Fruit fly (Drosophila melanogaster) whole organism, larva: ENCODE measurements around the gene CG9302.

Source experiments
- noc ChIP-seq: fragments of 200-800 bp; sonication (Bioruptor generic); optimal IDR thresholded peaks from 3 replicates; lab custom pipeline; 2019; ENCODE audit warnings: missing biosample characterization, mild to moderate bottlenecking, missing genetic modification characterization, moderate library complexity

Gene CG9302

dm6 chr2L:13378488-13378964, at the start of gene CG9302, which contains the start of gene beta'COP:
TSS of gene CG9302 (minus strand) at chr2L:13378538.
TSS of gene beta'COP (plus strand) at chr2L:13378902.
- TF ChIP-seq noc (tag; lab: Kevin White, UChicago), result peak; percentile 79

DNA sequence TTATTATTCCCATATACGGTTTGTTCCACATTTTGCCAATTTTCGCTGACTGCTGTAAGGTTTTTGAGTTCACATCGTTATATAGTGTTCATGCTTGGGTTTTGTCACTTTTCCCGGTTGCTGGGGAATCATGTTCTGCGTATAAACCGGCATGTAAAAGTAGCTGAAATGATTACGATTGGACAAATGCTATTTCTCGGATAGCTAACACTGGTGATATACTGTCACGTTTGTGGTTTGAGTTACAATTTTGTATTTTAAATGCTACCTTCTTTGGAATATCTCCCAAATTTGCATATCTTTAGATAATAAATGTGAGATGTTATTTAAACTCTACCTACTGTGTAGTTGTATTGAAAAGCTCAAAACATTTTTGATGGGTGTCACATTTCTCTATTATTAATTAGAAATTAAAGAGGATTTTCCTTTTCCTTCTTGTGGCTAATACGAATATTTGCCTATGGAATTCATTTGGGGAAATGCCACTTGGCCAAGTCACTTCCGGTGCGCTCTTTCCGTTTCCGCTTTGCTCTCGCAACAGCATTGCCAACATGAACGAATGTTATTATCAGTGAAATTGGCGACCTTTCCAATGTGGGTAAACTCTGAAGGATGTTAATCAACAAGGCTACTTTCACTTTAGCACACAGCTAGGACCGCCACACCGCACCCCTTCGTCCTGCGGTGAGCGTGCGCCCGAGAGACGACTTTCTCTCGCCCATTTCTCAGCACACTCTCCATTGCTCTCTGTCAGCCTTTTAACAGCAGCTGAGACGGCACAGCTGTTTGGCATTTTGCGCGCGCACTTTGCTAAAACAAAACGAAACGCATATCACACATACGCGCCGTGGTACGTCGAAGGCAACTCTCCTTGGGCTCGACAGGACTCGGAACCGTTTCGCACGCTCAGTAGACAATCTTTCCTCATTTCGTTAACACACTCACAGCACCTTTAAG, 36.5 kb upstream of the CG9302 start, which contains the start of the genes CG16956, CG42784 and CG43850:
Gene CG16956, minus strand, starts transcription at position 51 of the 957 bp plus-strand sequence.
Gene CG42784, plus strand, starts transcription at position 907 of the 957 bp plus-strand sequence.
Gene CG43850, plus strand, starts transcription at position 907 of the 957 bp plus-strand sequence.
- TF ChIP-seq noc (tag; lab: Kevin White, UChicago), result no peak

dm6 chr2L:13412219-13412618, 33.9 kb upstream of the CG9302 start, which contains the start of gene Flad2:
TSS of gene Flad2 (plus strand) at chr2L:13412519.
- no peak for TF ChIP-seq noc (tag; lab: Kevin White, UChicago)

DNA sequence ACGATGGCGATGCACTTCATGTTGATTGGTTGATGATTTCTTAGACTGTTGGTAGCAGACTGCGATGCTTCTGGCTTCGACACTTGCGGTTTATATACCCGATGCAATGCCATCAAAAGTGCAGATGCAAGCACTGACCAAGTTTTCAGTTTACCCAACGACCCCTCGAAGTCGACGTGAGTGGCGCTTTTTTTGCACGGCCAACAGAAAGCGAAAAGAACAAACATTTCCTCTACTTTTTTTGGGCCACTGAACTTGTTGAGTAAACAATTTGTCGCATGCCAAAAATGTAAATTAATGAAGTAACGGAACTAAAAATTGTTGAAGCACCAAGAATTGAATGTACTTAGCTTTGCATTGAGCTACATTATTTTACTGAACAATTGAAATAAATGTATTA, 33.2 kb upstream of the CG9302 start, which contains the start of gene Vm34Ca:
Gene Vm34Ca, minus strand, starts transcription at position 66 of the 400 bp plus-strand sequence.
- no peak for TF ChIP-seq noc (tag; lab: Kevin White, UChicago)

dm6 chr2L:13399565-13399964, 21.2 kb upstream of the CG9302 start:
- no peak for TF ChIP-seq noc (tag; lab: Kevin White, UChicago)

DNA sequence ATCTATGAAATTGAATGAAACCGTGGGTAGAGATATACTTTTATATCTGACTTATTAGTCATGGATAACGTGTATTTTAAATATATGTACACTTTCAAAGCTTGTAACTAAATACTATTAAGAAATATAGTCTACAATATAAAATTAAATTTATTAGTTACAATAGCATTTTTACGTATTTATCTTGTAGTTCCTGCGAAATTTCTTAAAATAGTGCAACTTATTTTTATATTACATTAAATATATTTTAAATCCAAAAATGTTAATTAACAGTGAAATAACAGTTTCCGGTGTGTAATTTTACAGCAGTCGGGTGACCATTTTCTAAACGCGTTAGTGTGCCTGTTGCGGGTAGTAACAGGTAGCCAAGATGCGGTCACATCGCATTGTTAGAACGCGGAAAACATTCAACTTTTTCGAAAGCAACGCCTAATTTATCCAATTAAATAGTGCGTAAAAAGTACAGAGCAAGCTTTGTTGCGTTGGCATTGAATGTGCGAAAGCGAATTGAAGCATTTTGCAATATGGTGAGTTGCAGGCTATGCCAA, 20.4 kb upstream of the CG9302 start, which contains the start of the genes CG10859 and CG7110:
Gene CG10859, minus strand, starts transcription at position 51 of the 548 bp plus-strand sequence.
Gene CG7110, plus strand, starts transcription at position 378 of the 548 bp plus-strand sequence.
- TF ChIP-seq noc (tag; lab: Kevin White, UChicago), result no peak

DNA sequence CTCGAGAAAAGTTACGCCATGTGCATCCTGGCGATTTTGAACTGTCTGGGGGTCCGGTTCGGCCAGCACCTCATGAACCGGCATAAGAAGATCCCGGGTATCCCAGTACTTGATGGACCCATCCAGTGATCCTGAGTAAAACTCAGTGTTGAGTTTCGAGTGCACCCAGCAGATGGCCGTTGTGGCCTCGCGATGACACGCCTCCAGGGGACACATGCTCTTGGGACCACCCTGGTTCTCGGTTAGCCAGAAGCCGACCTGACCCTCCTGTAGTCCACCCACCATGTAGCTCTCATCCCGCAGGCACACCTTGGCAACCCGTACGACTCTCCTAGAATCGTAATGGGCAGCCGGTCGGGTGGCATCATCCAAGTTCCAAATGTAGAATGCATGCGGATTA, 19.1 kb upstream of the CG9302 start:
- no peak for TF ChIP-seq noc (tag; lab: Kevin White, UChicago)

DNA sequence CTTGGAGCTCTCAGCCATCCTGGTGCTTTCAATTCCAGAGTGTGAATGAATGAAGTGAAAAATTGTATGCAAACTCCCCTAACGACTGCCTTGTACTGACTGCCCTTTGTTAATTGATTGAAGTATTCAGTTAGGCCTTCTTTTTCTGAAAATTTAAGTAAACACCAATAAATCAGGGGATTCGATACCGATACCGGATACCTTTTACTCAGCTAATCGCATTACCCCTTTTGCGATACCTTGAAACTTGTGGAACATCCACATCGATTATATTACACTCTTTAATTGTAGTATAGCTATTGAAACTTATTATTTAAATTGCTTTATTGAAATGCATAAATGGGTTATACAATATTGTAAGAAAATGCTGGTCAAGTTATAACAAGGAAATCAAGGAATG, 17.7 kb upstream of the CG9302 start, which contains the start of gene CG16957:
Gene CG16957, minus strand, starts transcription at position 101 of the 400 bp plus-strand sequence.
- TF ChIP-seq noc (tag; lab: Kevin White, UChicago), result no peak

- TF ChIP-seq noc (tag; lab: Kevin White, UChicago), result peak; percentile 83
These were observed 16.6 kb upstream of the CG9302 start, which contains the start of gene RpL24 for dm6 chr2L:13394903-13395302. TSS of gene RpL24 (minus strand) at chr2L:13395131.

dm6 chr2L:13387255-13387654, 8.9 kb upstream of the CG9302 start, which contains the start of the genes Ing5 and CG7099:
TSS of gene Ing5 (minus strand) at chr2L:13387312.
TSS of gene CG7099 (plus strand) at chr2L:13387571.
- peak; percentile 95 for TF ChIP-seq noc (tag; lab: Kevin White, UChicago)

DNA sequence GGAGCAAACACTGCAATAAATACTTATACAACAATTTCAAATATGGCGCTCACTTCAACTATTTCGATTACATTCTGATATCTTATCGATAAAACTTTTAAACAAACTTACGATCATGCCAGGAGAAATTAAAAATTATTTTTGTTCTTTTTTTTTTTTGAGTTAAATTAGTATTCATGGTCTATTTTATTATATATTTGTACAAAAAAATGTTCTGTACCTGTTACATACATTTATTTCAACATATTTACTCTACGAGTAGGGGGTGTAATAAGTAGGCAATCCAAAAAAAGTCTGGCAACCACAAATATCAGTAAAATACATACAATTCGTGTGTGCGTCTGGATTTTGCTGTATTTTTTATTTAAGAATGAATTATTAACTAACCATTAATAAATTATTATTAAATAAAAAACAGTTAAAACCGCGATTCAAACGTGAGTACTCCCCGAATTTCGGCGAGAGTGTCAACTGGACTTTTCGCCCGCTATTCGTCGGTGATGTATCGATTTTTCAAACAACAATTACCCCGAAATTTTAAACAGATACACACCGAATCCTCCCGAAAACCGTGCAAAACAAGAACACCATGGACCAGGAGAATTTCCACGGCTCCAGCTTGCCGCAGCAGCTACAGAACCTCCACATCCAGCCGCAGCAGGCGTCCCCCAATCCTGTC, 4.2 kb upstream of the CG9302 start, which contains the start of gene loqs:
Gene loqs, plus strand, starts transcription at position 302 of the 679 bp plus-strand sequence.
- TF ChIP-seq noc (tag; lab: Kevin White, UChicago), result no peak

- TF ChIP-seq noc (tag; lab: Kevin White, UChicago), result no peak
These were observed 2.3 kb downstream of the CG9302 start for dm6 chr2L:13376086-13376485.

DNA sequence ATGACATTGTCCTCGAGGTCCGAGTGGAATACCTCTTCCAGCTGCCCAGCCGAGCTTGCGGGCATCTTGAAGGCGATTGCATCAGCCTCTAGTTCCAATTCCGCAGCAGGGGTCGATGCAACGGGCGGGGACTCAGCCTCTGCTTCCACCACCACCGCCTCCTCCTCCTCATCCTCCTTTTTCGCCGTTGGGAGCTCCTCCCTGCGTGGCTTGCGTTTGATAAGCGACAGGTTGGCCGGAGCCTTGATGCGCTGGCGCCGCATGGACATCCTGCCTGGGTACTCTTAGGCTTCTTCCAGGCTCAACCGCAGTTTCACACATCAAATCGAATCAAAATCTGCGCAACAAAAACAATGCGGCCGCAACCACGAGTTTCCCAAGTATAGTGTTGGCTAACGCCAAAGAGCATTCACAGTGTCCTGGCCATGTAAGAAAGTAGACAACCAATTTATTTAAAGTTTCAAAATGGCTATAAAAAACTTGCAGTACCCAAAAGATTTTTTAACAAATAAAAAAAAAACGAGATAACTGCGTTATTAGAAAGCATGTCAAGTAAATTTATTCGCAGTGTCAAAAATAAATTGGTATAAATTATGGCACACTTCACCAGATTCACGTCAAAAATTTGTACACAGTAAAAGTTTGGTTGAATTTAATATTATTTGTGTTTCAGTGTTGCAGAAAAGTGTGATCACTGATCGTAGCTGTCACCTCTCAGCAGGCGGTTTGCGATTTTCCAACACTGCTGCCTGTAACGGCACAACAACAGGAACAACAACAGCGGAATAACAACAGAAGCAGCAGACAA, 4.7 kb downstream of the CG9302 start, which contains the start of the genes Bdp1 and CG6565:
Gene Bdp1, minus strand, starts transcription at position 456 of the 808 bp plus-strand sequence.
Gene CG6565, plus strand, starts transcription at position 585 of the 808 bp plus-strand sequence.
- peak; percentile 96 for TF ChIP-seq noc (tag; lab: Kevin White, UChicago)

- peak; percentile 16 for TF ChIP-seq noc (tag; lab: Kevin White, UChicago)
These were observed 7.6 kb downstream of the CG9302 start, which contains the start of gene ND-B22 for dm6 chr2L:13370762-13371161. TSS of gene ND-B22 (minus strand) at chr2L:13371110.
